Worm (Caenorhabditis elegans): ENCODE data around the gene drh-1.

The drh-1 gene

ce11 chrIV:6627798-6628197 is 14.6 kb upstream of the drh-1 start, which contains the start of gene cest-5.2:
TSS of gene cest-5.2 (minus strand) at chrIV:6627925.
- no peak for TF ChIP-seq lin-35 (GFP tag; optimal IDR thresholded peaks at IDR 0.05)
- TF ChIP-seq Y116A8C.19 (tag; optimal IDR thresholded peaks at IDR 0.05; ENCODE audit: borderline replicate concordance) = no peak
- TF ChIP-seq dpl-1 (GFP tag; optimal IDR thresholded peaks at IDR 0.05) = no peak
- no peak for TF ChIP-seq snpc-4 (tag; optimal IDR thresholded peaks at IDR 0.05)
- TF ChIP-seq egl-27 (tag; optimal IDR thresholded peaks at IDR 0.05) = no peak
- no peak for TF ChIP-seq ceh-88 (GFP tag; IDR thresholded peaks at IDR 0.05)
- no peak for TF ChIP-seq lin-14 (GFP tag; optimal IDR thresholded peaks at IDR 0.05)
- peak; percentile 51 for TF ChIP-seq elt-2 (tag; optimal IDR thresholded peaks at IDR 0.05)
- peak; percentile 9 for TF ChIP-seq nhr-90 (tag; optimal IDR thresholded peaks at IDR 0.05; ENCODE audit: poor library complexity)
- TF ChIP-seq unc-30 (tag; optimal IDR thresholded peaks at IDR 0.05) = no peak
- TF ChIP-seq egl-13 (tag; optimal IDR thresholded peaks at IDR 0.05) = no peak
- no peak for TF ChIP-seq fos-1 (tag; optimal IDR thresholded peaks at IDR 0.05)
- TF ChIP-seq ama-1 (optimal IDR thresholded peaks at IDR 0.05) = no peak
- no peak for TF ChIP-seq irx-1 (tag; optimal IDR thresholded peaks at IDR 0.05)

ce11 chrIV:6623390-6623789 is 10.2 kb upstream of the drh-1 start, which contains the start of gene C01B10.44:
TSS of gene C01B10.44 (plus strand) at chrIV:6623690.
- TF ChIP-seq snpc-4 (tag; optimal IDR thresholded peaks at IDR 0.05) (no peak), C04F5.9 (tag; optimal IDR thresholded peaks at IDR 0.05) (no peak), mep-1 (tag; optimal IDR thresholded peaks at IDR 0.05) (no peak), nhr-12 (tag; optimal IDR thresholded peaks at IDR 0.05) (no peak), hlh-4 (tag; optimal IDR thresholded peaks at IDR 0.05) (no peak), lin-13 (GFP tag; optimal IDR thresholded peaks at IDR 0.05) (no peak), C16A3.4 (tag; optimal IDR thresholded peaks at IDR 0.05) (no peak), nhr-71 (tag; optimal IDR thresholded peaks at IDR 0.05) (no peak)

DNA sequence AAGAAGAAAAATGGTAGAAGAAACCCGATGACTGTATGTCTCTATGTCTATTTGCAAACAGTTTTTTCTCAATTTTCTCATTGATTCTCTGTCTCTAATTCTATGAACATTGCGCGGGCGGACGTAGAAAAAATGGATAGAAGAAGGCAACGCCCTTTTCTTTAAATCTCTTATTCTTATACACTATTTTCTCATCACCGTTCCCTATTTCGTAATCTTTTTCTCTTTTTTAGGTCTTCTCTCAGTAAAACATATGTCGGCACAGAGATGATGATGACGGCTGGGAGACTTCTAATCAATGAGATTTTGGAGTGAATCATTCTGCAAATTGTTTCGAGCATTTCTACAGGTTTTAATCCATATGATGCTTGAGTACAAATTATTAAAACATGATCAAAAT is 9.0 kb upstream of the drh-1 start:
- TF ChIP-seq aha-1 (tag; optimal IDR thresholded peaks at IDR 0.05) (no peak), dpl-1 (GFP tag; optimal IDR thresholded peaks at IDR 0.05) (peak; percentile 15 to 30 (median 23)), mab-9 (GFP tag; IDR thresholded peaks at IDR 0.05) (no peak), lin-35 (GFP tag; optimal IDR thresholded peaks at IDR 0.05) (peak in 1 of 2 experiments; percentile 47), nhr-84 (tag; optimal IDR thresholded peaks at IDR 0.05) (no peak), tlp-1 (tag; optimal IDR thresholded peaks at IDR 0.05) (no peak), sptf-1 (tag; optimal IDR thresholded peaks at IDR 0.05) (no peak), Y116A8C.19 (tag; optimal IDR thresholded peaks at IDR 0.05; ENCODE audit: borderline replicate concordance) (no peak), tbx-2 (tag; optimal IDR thresholded peaks at IDR 0.05) (peak; percentile 15), ztf-11 (tag; optimal IDR thresholded peaks at IDR 0.05) (no peak), fkh-4 (tag; optimal IDR thresholded peaks at IDR 0.05; ENCODE audit: borderline replicate concordance) (no peak), ceh-82 (tag; optimal IDR thresholded peaks at IDR 0.05) (no peak), nhr-28 (tag; optimal IDR thresholded peaks at IDR 0.05) (no peak), ceh-90 (tag; optimal IDR thresholded peaks at IDR 0.05) (no peak), snpc-4 (tag; optimal IDR thresholded peaks at IDR 0.05) (no peak), pqm-1 (tag; optimal IDR thresholded peaks at IDR 0.05) (no peak), mef-2 (tag; optimal IDR thresholded peaks at IDR 0.05) (no peak), vab-15 (tag; optimal IDR thresholded peaks at IDR 0.05) (no peak), jun-1 (tag; optimal IDR thresholded peaks at IDR 0.05) (no peak), lin-15B (tag; optimal IDR thresholded peaks at IDR 0.05) (no peak), elt-2 (tag; optimal IDR thresholded peaks at IDR 0.05) (no peak), lin-39 (tag; optimal IDR thresholded peaks at IDR 0.05) (no peak), pag-3 (tag; optimal IDR thresholded peaks at IDR 0.05; ENCODE audit: borderline replicate concordance, insufficient read depth) (no peak), lin-13 (GFP tag; optimal IDR thresholded peaks at IDR 0.05) (no peak), swsn-7 (tag; optimal IDR thresholded peaks at IDR 0.05) (no peak), blmp-1 (tag; optimal IDR thresholded peaks at IDR 0.05) (peak; percentile 46), ztf-4 (tag; optimal IDR thresholded peaks at IDR 0.05) (no peak), unc-86 (tag; optimal IDR thresholded peaks at IDR 0.05) (no peak), C04F5.9 (tag; optimal IDR thresholded peaks at IDR 0.05) (no peak), nhr-71 (tag; optimal IDR thresholded peaks at IDR 0.05) (peak; percentile 40), nhr-12 (tag; optimal IDR thresholded peaks at IDR 0.05) (no peak), lsy-2 (tag; optimal IDR thresholded peaks at IDR 0.05) (peak in 1 of 2 experiments; percentile 43), fkh-10 (GFP tag; optimal IDR thresholded peaks at IDR 0.05) (no peak), isw-1 (GFP tag; IDR thresholded peaks at IDR 0.05) (no peak), hpl-2 (GFP tag; optimal IDR thresholded peaks at IDR 0.05) (no peak), egl-27 (tag; optimal IDR thresholded peaks at IDR 0.05) (no peak), ceh-63 (GFP tag; optimal IDR thresholded peaks at IDR 0.05) (no peak), ets-5 (GFP tag; IDR thresholded peaks at IDR 0.05) (no peak)
